Fruit fly (Drosophila melanogaster) whole organism: Measurements from ENCODE around the gene CG13949.

ENCODE experiments used
- CG8478 ChIP-seq: fragments of >200 bp; optimal IDR thresholded peaks from 2 replicates; lab custom pipeline; 2018; ENCODE audit warnings: inconsistent platforms
- Dll ChIP-seq: fragments of >200 bp; optimal IDR thresholded peaks from 2 replicates; lab custom pipeline; 2017
- pan ChIP-seq: fragments of >200 bp; optimal IDR thresholded peaks from 2 replicates; lab custom pipeline; 2017
- psq ChIP-seq: fragments of >200 bp; optimal IDR thresholded peaks from 2 replicates; lab custom pipeline; 2017
- usp ChIP-seq: fragments of >200 bp; optimal IDR thresholded peaks from 2 replicates; lab custom pipeline; 2017; ENCODE audit warnings: missing biosample characterization, missing genetic modification characterization, mixed read lengths

DNA sequence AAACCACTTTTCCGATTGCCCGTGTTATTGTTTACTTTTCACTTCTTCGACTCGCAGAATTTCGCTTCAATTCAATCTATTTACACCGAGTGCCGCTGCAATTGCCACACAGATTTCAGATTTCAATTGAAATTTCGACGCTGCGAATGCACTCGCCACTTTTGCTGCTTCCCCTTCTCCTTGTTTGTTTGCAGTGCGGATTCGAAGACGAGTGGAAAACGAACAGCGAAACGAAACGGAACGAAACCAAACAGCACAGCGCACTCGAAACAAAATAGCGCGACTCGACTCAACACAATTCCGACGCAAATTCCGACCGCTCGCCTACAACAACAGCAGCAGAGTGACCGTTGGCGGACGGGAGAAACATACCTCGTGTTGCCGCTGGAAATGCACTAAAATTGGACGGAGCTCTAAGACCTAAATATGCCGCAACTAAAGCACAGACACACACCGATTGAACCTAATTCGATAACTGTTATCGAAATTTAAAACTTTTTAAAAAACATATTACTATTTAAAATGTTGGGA lies 4.3 kb upstream of the CG13949 start, which contains the start of gene drongo:
- TF ChIP-seq Dll (lab: Kevin White, UChicago), result no peak
- no peak for TF ChIP-seq psq
- no peak for TF ChIP-seq CG8478
- no peak for TF ChIP-seq usp (GFP tag; lab: Kevin White, UChicago)
- TF ChIP-seq pan (lab: Kevin White, UChicago), result no peak
